Worm (Caenorhabditis elegans): ENCODE measurements around the gene C27A2.7.

DNA sequence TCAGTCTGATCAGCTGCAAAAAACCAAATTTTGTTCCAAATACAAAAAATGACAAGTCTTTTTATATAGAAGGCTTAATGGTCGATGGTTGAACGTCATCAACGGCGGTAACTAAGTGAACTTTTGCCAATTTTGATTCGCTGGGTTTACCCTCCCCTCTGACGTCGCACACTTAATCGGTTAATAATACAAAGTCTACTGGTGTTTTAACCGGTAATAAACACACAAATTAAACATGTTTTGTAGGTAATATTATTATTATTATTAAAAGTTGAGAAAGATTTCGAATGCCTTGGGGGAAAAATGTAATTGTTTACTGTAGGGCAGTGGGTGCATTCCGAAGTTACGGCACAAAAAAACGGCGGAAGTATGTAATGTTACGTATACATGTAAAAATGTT is 10.4 kb downstream of the C27A2.7 start, which contains the start of gene pho-12:
- TF ChIP-seq dao-5 (tag; optimal IDR thresholded peaks at IDR 0.05), result no peak
- TF ChIP-seq him-1 (tag; optimal IDR thresholded peaks at IDR 0.05), result no peak
